Worm (Caenorhabditis elegans) whole organism, L1 larva: Measurements from ENCODE around the gene srbc-66.

Experiments
- C04F5.9 ChIP-seq: sonication (generic microtip); optimal IDR thresholded peaks from 2 replicates; lab custom pipeline; 2016; ENCODE audit warnings: missing genetic modification characterization, missing compliant biosample characterization
- C34B4.2 ChIP-seq: sonication (generic microtip); optimal IDR thresholded peaks from 2 replicates; lab custom pipeline; 2017; ENCODE audit warnings: mild to moderate bottlenecking, missing genetic modification characterization, missing compliant biosample characterization
- F16B12.6 ChIP-seq: fragments of 150-350 bp; optimal IDR thresholded peaks from 2 replicates; lab custom pipeline; 2014; ENCODE audit warnings: missing biosample characterization, missing genetic modification characterization
- Y116A8C.19 ChIP-seq: sonication (generic microtip); optimal IDR thresholded peaks from 2 replicates; lab custom pipeline; 2016; ENCODE audit warnings: missing compliant biosample characterization, missing genetic modification characterization, borderline replicate concordance
- ama-1 ChIP-seq: fragments of 150-350 bp; optimal IDR thresholded peaks from 2 replicates; lab custom pipeline; 2014
- ceh-63 ChIP-seq: fragments of 200-800 bp; sonication (Bioruptor generic); optimal IDR thresholded peaks from 2 replicates; lab custom pipeline; 2018; ENCODE audit warnings: mild to moderate bottlenecking, missing genetic modification characterization, missing compliant biosample characterization
- ceh-8 ChIP-seq: fragments of 200-800 bp; sonication (Bioruptor generic); optimal IDR thresholded peaks from 2 replicates; lab custom pipeline; 2018; ENCODE audit warnings: mild to moderate bottlenecking, missing genetic modification characterization, moderate library complexity, missing compliant biosample characterization
- ceh-82 ChIP-seq, 3 experiments: fragments of 150-350 bp in 1 of 3; sonication (generic microtip) in 2 of 3; optimal IDR thresholded peaks; 2 replicates each; lab custom pipeline; 2014 to 2017; ENCODE audit warnings: missing biosample characterization in 3 of 3, missing genetic modification characterization in 3 of 3
- ceh-88 ChIP-seq: fragments of 200-800 bp; sonication (Bioruptor generic); IDR thresholded peaks from 2 replicates; pipeline ENCODE4 v1.3.6; 2022; ENCODE audit warnings: missing genetic modification characterization, missing compliant biosample characterization
- ceh-90 ChIP-seq: sonication (generic microtip); optimal IDR thresholded peaks from 2 replicates; lab custom pipeline; 2016; ENCODE audit warnings: missing genetic modification characterization, missing compliant biosample characterization
- ces-1 ChIP-seq: fragments of 150-350 bp; optimal IDR thresholded peaks from 2 replicates; lab custom pipeline; 2014; ENCODE audit warnings: missing biosample characterization, missing genetic modification reagents, missing genetic modification characterization
- dsc-1 ChIP-seq: sonication (generic microtip); optimal IDR thresholded peaks from 2 replicates; lab custom pipeline; 2016; ENCODE audit warnings: mild to moderate bottlenecking, missing genetic modification characterization, missing compliant biosample characterization
- efl-1 ChIP-seq, 4 experiments: fragments of 150-350 bp; optimal IDR thresholded peaks in 3 of 4; peaks in 1 of 4; 1 replicate in 1 of 4; 2 replicates in 3 of 4; lab custom pipeline; 2014; ENCODE audit warnings: missing biosample characterization in 2 of 4, missing genetic modification characterization in 2 of 4, missing genetic modification reagents in 2 of 4
- efl-3 ChIP-seq: fragments of 200-800 bp; sonication (Bioruptor generic); optimal IDR thresholded peaks from 2 replicates; lab custom pipeline; 2018; ENCODE audit warnings: mild to moderate bottlenecking, missing genetic modification characterization, missing compliant biosample characterization
- ets-5 ChIP-seq: fragments of 200-800 bp; sonication (Bioruptor generic); IDR thresholded peaks from 2 replicates; pipeline ENCODE4 v1.3.6; 2022; ENCODE audit warnings: missing genetic modification characterization, missing compliant biosample characterization
- fkh-10 ChIP-seq: sonication (generic microtip); optimal IDR thresholded peaks from 2 replicates; lab custom pipeline; 2017; ENCODE audit warnings: missing biosample characterization, missing genetic modification reagents, missing genetic modification characterization
- fos-1 ChIP-seq: fragments of 150-350 bp; optimal IDR thresholded peaks from 2 replicates; lab custom pipeline; 2014; ENCODE audit warnings: missing biosample characterization, missing genetic modification characterization
- hlh-17 ChIP-seq: fragments of 200-800 bp; sonication (Bioruptor generic); optimal IDR thresholded peaks from 2 replicates; lab custom pipeline; 2018; ENCODE audit warnings: missing genetic modification characterization, mild to moderate bottlenecking, missing compliant biosample characterization, moderate library complexity, borderline replicate concordance
- hlh-4 ChIP-seq: sonication (generic microtip); optimal IDR thresholded peaks from 2 replicates; lab custom pipeline; 2016; ENCODE audit warnings: mild to moderate bottlenecking, missing genetic modification characterization, missing compliant biosample characterization
- hpl-2 ChIP-seq: fragments of 150-350 bp; optimal IDR thresholded peaks from 2 replicates; lab custom pipeline; 2014; ENCODE audit warnings: missing biosample characterization, missing genetic modification reagents, missing genetic modification characterization
- isw-1 ChIP-seq: fragments of 200-800 bp; sonication (Bioruptor generic); IDR thresholded peaks from 2 replicates; pipeline ENCODE4 v1.3.6; 2022; ENCODE audit warnings: missing genetic modification characterization, missing compliant biosample characterization
- jun-1 ChIP-seq: fragments of 150-350 bp; optimal IDR thresholded peaks from 2 replicates; lab custom pipeline; 2014; ENCODE audit warnings: missing biosample characterization, missing genetic modification reagents, missing genetic modification characterization
- lin-13 ChIP-seq: fragments of 150-350 bp; optimal IDR thresholded peaks from 2 replicates; lab custom pipeline; 2014; ENCODE audit warnings: missing biosample characterization, missing genetic modification reagents, missing genetic modification characterization
- lin-14 ChIP-seq: fragments of 200-800 bp; sonication (Bioruptor generic); optimal IDR thresholded peaks from 2 replicates; lab custom pipeline; 2018; ENCODE audit warnings: mild to moderate bottlenecking, missing genetic modification characterization, moderate library complexity, missing compliant biosample characterization
- lin-15B ChIP-seq: fragments of 150-350 bp; sonication (generic microtip); optimal IDR thresholded peaks from 3 replicates; lab custom pipeline; 2014; ENCODE audit warnings: missing biosample characterization, missing genetic modification characterization
- lin-39 ChIP-seq: fragments of 150-350 bp; optimal IDR thresholded peaks from 2 replicates; lab custom pipeline; 2014; ENCODE audit warnings: missing biosample characterization, missing genetic modification reagents, missing genetic modification characterization
- lir-3 ChIP-seq: sonication (generic microtip); optimal IDR thresholded peaks from 2 replicates; lab custom pipeline; 2016; ENCODE audit warnings: mild to moderate bottlenecking, missing genetic modification characterization, moderate library complexity, missing compliant biosample characterization; ENCODE audit not compliant: poor library complexity
- mab-9 ChIP-seq: fragments of 200-800 bp; sonication (Bioruptor generic); IDR thresholded peaks from 2 replicates; pipeline ENCODE4 v1.3.6; 2022; ENCODE audit warnings: missing genetic modification reagents, missing genetic modification characterization, missing compliant biosample characterization
- mep-1 ChIP-seq: fragments of 150-350 bp; optimal IDR thresholded peaks from 2 replicates; lab custom pipeline; 2014; ENCODE audit warnings: missing biosample characterization, missing genetic modification characterization
- nhr-11 ChIP-seq: fragments of 150-350 bp; optimal IDR thresholded peaks from 2 replicates; lab custom pipeline; 2014; ENCODE audit warnings: missing biosample characterization, missing genetic modification characterization
- nhr-84 ChIP-seq: sonication (generic microtip); optimal IDR thresholded peaks from 2 replicates; lab custom pipeline; 2017; ENCODE audit warnings: missing biosample characterization, missing genetic modification characterization
- nhr-85 ChIP-seq: sonication (generic microtip); peaks from one replicate; lab custom pipeline; 2016; ENCODE audit warnings: missing genetic modification characterization, inconsistent platforms, missing compliant biosample characterization
- nhr-90 ChIP-seq: sonication (generic microtip); optimal IDR thresholded peaks from 2 replicates; lab custom pipeline; 2016; ENCODE audit warnings: mild to moderate bottlenecking, missing genetic modification characterization, missing compliant biosample characterization; ENCODE audit not compliant: poor library complexity
- rnt-1 ChIP-seq: sonication (generic microtip); optimal IDR thresholded peaks from 2 replicates; lab custom pipeline; 2016; ENCODE audit warnings: mild to moderate bottlenecking, missing genetic modification characterization, moderate library complexity, missing compliant biosample characterization
- skn-1 ChIP-seq: fragments of 150-350 bp; optimal IDR thresholded peaks from 2 replicates; lab custom pipeline; 2014; ENCODE audit warnings: missing biosample characterization, missing genetic modification characterization
- snu-23 ChIP-seq: sonication (generic microtip); optimal IDR thresholded peaks from 2 replicates; lab custom pipeline; 2016; ENCODE audit warnings: missing genetic modification characterization, missing compliant biosample characterization
- sptf-1 ChIP-seq: fragments of 150-350 bp; optimal IDR thresholded peaks from 2 replicates; lab custom pipeline; 2014; ENCODE audit warnings: missing biosample characterization, missing genetic modification characterization
- sup-37 ChIP-seq: fragments of 200-800 bp; sonication (Bioruptor generic); optimal IDR thresholded peaks from 2 replicates; lab custom pipeline; 2018; ENCODE audit warnings: mild to moderate bottlenecking, missing genetic modification characterization, missing compliant biosample characterization
- swsn-7 ChIP-seq: sonication (generic microtip); optimal IDR thresholded peaks from 2 replicates; lab custom pipeline; 2016; ENCODE audit warnings: missing genetic modification characterization, missing compliant biosample characterization
- tbx-2 ChIP-seq: sonication (generic microtip); optimal IDR thresholded peaks from 2 replicates; lab custom pipeline; 2016; ENCODE audit warnings: missing genetic modification characterization, missing compliant biosample characterization
- tlp-1 ChIP-seq: fragments of 150-350 bp; optimal IDR thresholded peaks from 2 replicates; lab custom pipeline; 2014; ENCODE audit warnings: missing biosample characterization, missing genetic modification characterization
- unc-30 ChIP-seq: sonication (generic microtip); optimal IDR thresholded peaks from 2 replicates; lab custom pipeline; 2017; ENCODE audit warnings: missing biosample characterization, missing genetic modification characterization
- unc-86 ChIP-seq: sonication (generic microtip); optimal IDR thresholded peaks from 2 replicates; lab custom pipeline; 2016; ENCODE audit warnings: missing genetic modification characterization, missing compliant biosample characterization
- unc-98 ChIP-seq: fragments of 200-800 bp; sonication (Bioruptor generic); IDR thresholded peaks from 2 replicates; pipeline ENCODE4 v1.3.6; 2022; ENCODE audit warnings: missing genetic modification characterization, missing compliant biosample characterization
- vab-15 ChIP-seq: sonication (generic microtip); optimal IDR thresholded peaks from 2 replicates; lab custom pipeline; 2017; ENCODE audit warnings: missing genotype, mild to moderate bottlenecking, missing genetic modification characterization, missing compliant biosample characterization
- xbp-1 ChIP-seq: sonication (generic microtip); optimal IDR thresholded peaks from 2 replicates; lab custom pipeline; 2016; ENCODE audit warnings: missing genetic modification characterization, missing compliant biosample characterization
- zag-1 ChIP-seq: fragments of 150-350 bp; optimal IDR thresholded peaks from 2 replicates; lab custom pipeline; 2014; ENCODE audit warnings: missing biosample characterization, missing genetic modification characterization
- ztf-11 ChIP-seq, 2 experiments: sonication (generic microtip); optimal IDR thresholded peaks; 2 replicates each; lab custom pipeline; 2016 to 2017; ENCODE audit warnings: missing genetic modification characterization in 2 of 2, missing biosample characterization in 1 of 2, missing compliant biosample characterization in 1 of 2
- ztf-4 ChIP-seq: fragments of 150-350 bp; optimal IDR thresholded peaks from 2 replicates; lab custom pipeline; 2014; ENCODE audit warnings: missing biosample characterization, missing genetic modification characterization

srbc-66 gene

DNA sequence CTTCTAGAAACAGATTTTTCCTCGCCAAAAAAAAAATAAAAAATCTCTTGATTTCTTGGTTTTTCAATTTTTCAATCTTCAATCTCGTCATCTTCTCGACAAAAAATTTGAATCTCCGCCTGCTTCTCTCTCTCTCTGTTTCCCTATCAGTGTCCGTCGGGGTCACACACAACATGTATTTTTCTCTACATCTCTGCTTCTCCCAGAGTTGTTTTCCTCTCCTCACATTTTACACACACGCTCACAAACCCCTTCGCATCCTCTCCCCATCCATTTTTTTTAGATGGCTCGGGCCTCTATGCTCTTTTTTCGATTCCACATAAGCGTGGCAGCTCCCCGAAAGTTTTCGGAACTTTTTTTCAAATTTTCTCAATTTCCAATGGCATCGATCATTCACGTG lies 49.3 kb downstream of the srbc-66 start (continued):
- TF ChIP-seq mep-1 (tag; lab: Kevin White, UChicago) (peak; percentile 61), F16B12.6 (tag; lab: Kevin White, UChicago) (no peak), C04F5.9 (tag; lab: Kevin White, UChicago) (no peak), ama-1 (lab: Kevin White, UChicago) (no peak), nhr-85 (tag; lab: Kevin White, UChicago) (peak; percentile 57), xbp-1 (tag; lab: Kevin White, UChicago) (peak; percentile 8), lin-13 (GFP tag; lab: Kevin White, UChicago) (no peak), ceh-90 (tag; lab: Kevin White, UChicago) (no peak), sup-37 (GFP tag; lab: Kevin White, UChicago) (no peak), ets-5 (no peak), nhr-11 (tag; lab: Kevin White, UChicago) (no peak), dsc-1 (tag; lab: Kevin White, UChicago) (no peak), ztf-11 (tag; optimal IDR thresholded peaks at IDR 0.05; lab: Kevin White, UChicago) (no peak), ceh-88 (GFP tag; lab: Robert Waterston, UW) (no peak), tbx-2 (peak; percentile 23), efl-1 (optimal IDR thresholded peaks at IDR 0.05; lab: Kevin White, UChicago) (peak; percentile 46 to 68), efl-1 (GFP tag; optimal IDR thresholded peaks at IDR 0.05 in 1 of 2; lab: Kevin White, UChicago) (peak; percentile 82 to 96), ces-1 (GFP tag; lab: Kevin White, UChicago) (no peak), unc-86 (tag; lab: Kevin White, UChicago) (no peak), fos-1 (tag; lab: Kevin White, UChicago) (peak; percentile 42), sptf-1 (tag; lab: Kevin White, UChicago) (no peak), isw-1 (GFP tag; lab: Robert Waterston, UW) (no peak), ceh-8 (GFP tag; lab: Kevin White, UChicago) (no peak), hlh-17 (GFP tag; lab: Kevin White, UChicago) (no peak), C34B4.2 (tag; lab: Kevin White, UChicago) (no peak), hpl-2 (GFP tag; lab: Kevin White, UChicago) (no peak), mab-9 (no peak), vab-15 (tag; lab: Kevin White, UChicago) (no peak), jun-1 (tag; lab: Kevin White, UChicago) (no peak), tlp-1 (tag; lab: Kevin White, UChicago) (no peak), lin-15B (tag; lab: Kevin White, UChicago) (peak; percentile 86), unc-98 (GFP tag; lab: Robert Waterston, UW) (no peak), skn-1 (tag; lab: Kevin White, UChicago) (peak; percentile 27), efl-3 (no peak), ceh-63 (no peak), snu-23 (GFP tag; lab: Kevin White, UChicago) (peak; percentile 68), lir-3 (no peak), lin-39 (no peak), rnt-1 (tag; lab: Kevin White, UChicago) (peak; percentile 55), hlh-4 (tag; lab: Kevin White, UChicago) (no peak), ztf-4 (no peak), lin-14 (peak; percentile 85), unc-30 (tag; lab: Kevin White, UChicago) (no peak), Y116A8C.19 (tag; lab: Kevin White, UChicago) (no peak), zag-1 (no peak), swsn-7 (tag; lab: Kevin White, UChicago) (peak; percentile 32), ceh-82 (tag; optimal IDR thresholded peaks at IDR 0.05; lab: Kevin White, UChicago) (peak in 2 of 3 experiments; percentile 29 to 76), fkh-10 (GFP tag; lab: Kevin White, UChicago) (peak; percentile 12), nhr-84 (tag; lab: Kevin White, UChicago) (no peak), nhr-90 (tag; lab: Kevin White, UChicago) (no peak)
